Worm (Caenorhabditis elegans) whole organism, late embryonic: ENCODE measurements around the gene fbxa-158.

Experiments
- ceh-48 ChIP-seq: sonication (generic microtip); optimal IDR thresholded peaks from 2 replicates; lab custom pipeline; 2016; ENCODE audit warnings: missing genetic modification characterization, inconsistent platforms, missing compliant biosample characterization
- ceh-9 ChIP-seq: sonication (generic microtip); optimal IDR thresholded peaks from 2 replicates; lab custom pipeline; 2016; ENCODE audit warnings: mild to moderate bottlenecking, missing genetic modification characterization, inconsistent platforms, missing compliant biosample characterization
- ets-4 ChIP-seq: sonication (generic microtip); optimal IDR thresholded peaks from 2 replicates; lab custom pipeline; 2016; ENCODE audit warnings: missing genetic modification characterization, missing compliant biosample characterization
- fax-1 ChIP-seq: sonication (generic microtip); optimal IDR thresholded peaks from 2 replicates; lab custom pipeline; 2016; ENCODE audit warnings: missing genotype, missing genetic modification characterization, missing compliant biosample characterization
- madf-2 ChIP-seq: sonication (generic microtip); optimal IDR thresholded peaks from 2 replicates; lab custom pipeline; 2017; ENCODE audit warnings: missing genetic modification characterization, missing compliant biosample characterization
- nfya-1 ChIP-seq: sonication (generic microtip); optimal IDR thresholded peaks from 2 replicates; lab custom pipeline; 2017; ENCODE audit warnings: missing genetic modification characterization, mild to moderate bottlenecking, missing compliant biosample characterization, antibody characterized with exemption, moderate library complexity
- pax-1 ChIP-seq: fragments of 150-350 bp; optimal IDR thresholded peaks from 2 replicates; lab custom pipeline; 2014; ENCODE audit warnings: missing biosample characterization, missing genetic modification characterization
- pha-4 ChIP-seq: fragments of 150-350 bp; optimal IDR thresholded peaks from 2 replicates; lab custom pipeline; 2018; ENCODE audit warnings: missing biosample characterization, missing genetic modification reagents, missing genetic modification characterization
- ref-2 ChIP-seq: sonication (generic microtip); optimal IDR thresholded peaks from 2 replicates; lab custom pipeline; 2016; ENCODE audit warnings: missing genetic modification characterization, missing compliant biosample characterization
- tbx-7 ChIP-seq: sonication (generic microtip); optimal IDR thresholded peaks from 2 replicates; lab custom pipeline; 2016; ENCODE audit warnings: missing genotype, missing genetic modification characterization, missing compliant biosample characterization
- unc-3 ChIP-seq, 2 experiments: fragments of 200-800 bp in 1 of 2; sonication (Bioruptor generic) in 1 of 2; sonication (generic microtip) in 1 of 2; conservative IDR thresholded peaks in 1 of 2; optimal IDR thresholded peaks in 1 of 2; 2 replicates each; pipeline versions ENCODE4 v1.3.6 to Lab custom; 2016 to 2022; ENCODE audit warnings: missing compliant biosample characterization in 2 of 2, missing genetic modification characterization in 2 of 2, missing genetic modification reagents in 1 of 2
- unc-55 ChIP-seq: sonication (generic microtip); optimal IDR thresholded peaks from 2 replicates; lab custom pipeline; 2017; ENCODE audit warnings: missing biosample characterization, missing genetic modification reagents, missing genetic modification characterization

ce11 chrII:1644777-1645348 is 23.8 kb upstream of the fbxa-158 start, which contains the start of gene ZC204.6:
- TF ChIP-seq ref-2 (no peak), unc-3 (GFP tag; conservative IDR thresholded peaks at IDR 0.05; lab: Robert Waterston, UW) (no peak), unc-3 (tag; optimal IDR thresholded peaks at IDR 0.05; lab: Kevin White, UChicago) (no peak), tbx-7 (tag; lab: Kevin White, UChicago) (no peak), pha-4 (no peak), fax-1 (tag; lab: Kevin White, UChicago) (no peak), ceh-9 (no peak), pax-1 (tag; lab: Kevin White, UChicago) (no peak), ceh-48 (no peak), unc-55 (GFP tag; lab: Kevin White, UChicago) (no peak), madf-2 (tag; lab: Kevin White, UChicago) (no peak), ets-4 (tag; lab: Kevin White, UChicago) (no peak), nfya-1 (tag; lab: Kevin White, UChicago) (no peak)
